Worm (Caenorhabditis elegans): Measurements from ENCODE around the gene mlt-3.
A peak's percentile ranks its signal among the peaks of the same experiment; 100 is the strongest.

The mlt-3 gene

ce11 chrIV:12268272-12269045, 41.5 kb upstream of the mlt-3 start, which contains the start of the genes ppm-1.H and rpl-34 (continued):
- no peak for TF ChIP-seq nhr-111 (GFP tag; optimal IDR thresholded peaks at IDR 0.05)
- no peak for TF ChIP-seq ces-1 (GFP tag; optimal IDR thresholded peaks at IDR 0.05)
- peak; percentile 54 for TF ChIP-seq rbr-2 (tag; optimal IDR thresholded peaks at IDR 0.05)
- no peak for TF ChIP-seq nhr-28 (tag; optimal IDR thresholded peaks at IDR 0.05)
- TF ChIP-seq F37D6.2 (tag; optimal IDR thresholded peaks at IDR 0.05), result no peak
- peak; percentile 67 for TF ChIP-seq mep-1 (tag; optimal IDR thresholded peaks at IDR 0.05)
- TF ChIP-seq lin-38 (GFP tag; IDR thresholded peaks at IDR 0.05), result no peak
- peak in 1 of 2 experiments; percentile 43 for TF ChIP-seq mdl-1 (tag; optimal IDR thresholded peaks at IDR 0.05)
- TF ChIP-seq D1046.2 (GFP tag; IDR thresholded peaks at IDR 0.05), result peak; percentile 94
- peak; percentile 78 for TF ChIP-seq mes-2 (tag; optimal IDR thresholded peaks at IDR 0.05; ENCODE audit: poor library complexity, severe bottlenecking)
- TF ChIP-seq T20F7.1 (GFP tag; optimal IDR thresholded peaks at IDR 0.05), result no peak
- no peak for TF ChIP-seq nhr-76 (tag; optimal IDR thresholded peaks at IDR 0.05)

ce11 chrIV:12265877-12266276, 39.0 kb upstream of the mlt-3 start:
- TF ChIP-seq aha-1 (tag), result peak; percentile 92
- TF ChIP-seq zag-1 (tag; optimal IDR thresholded peaks at IDR 0.05), result no peak

ce11 chrIV:12261353-12261752, 34.4 kb upstream of the mlt-3 start, which contains the start of gene sre-14:
sre-14 (minus strand) TSS chrIV:12261453.
- TF ChIP-seq sdz-12 (GFP tag; optimal IDR thresholded peaks at IDR 0.05) (no peak), daf-12 (tag; optimal IDR thresholded peaks at IDR 0.05) (no peak), nhr-111 (GFP tag; optimal IDR thresholded peaks at IDR 0.05) (no peak), vab-7 (GFP tag; IDR thresholded peaks at IDR 0.05) (no peak), ztf-7 (tag; optimal IDR thresholded peaks at IDR 0.05) (no peak), egl-27 (tag; optimal IDR thresholded peaks at IDR 0.05) (no peak), ama-1 (optimal IDR thresholded peaks at IDR 0.05) (no peak), set-16 (GFP tag; IDR thresholded peaks at IDR 0.05) (no peak), nhr-42 (GFP tag; IDR thresholded peaks at IDR 0.05) (no peak), Y105C5A.15 (GFP tag; IDR thresholded peaks at IDR 0.05) (no peak), lin-1 (GFP tag; IDR thresholded peaks at IDR 0.05) (no peak), pha-4 (GFP tag; IDR thresholded peaks at IDR 0.05) (no peak), pha-4 (tag; optimal IDR thresholded peaks at IDR 0.05) (no peak), nhr-25 (tag; optimal IDR thresholded peaks at IDR 0.05; ENCODE audit: borderline replicate concordance, insufficient read depth) (no peak), D1046.2 (GFP tag; IDR thresholded peaks at IDR 0.05) (no peak), tag-97 (GFP tag; IDR thresholded peaks at IDR 0.05) (no peak), duxl-1 (tag; optimal IDR thresholded peaks at IDR 0.05; ENCODE audit: poor library complexity) (no peak), ZK546.5 (tag; optimal IDR thresholded peaks at IDR 0.05) (no peak), ceh-20 (GFP tag; IDR thresholded peaks at IDR 0.05) (no peak), dmd-6 (GFP tag; IDR thresholded peaks at IDR 0.05) (no peak), unc-39 (tag; optimal IDR thresholded peaks at IDR 0.05) (no peak)

- TF ChIP-seq lsy-2 (tag; optimal IDR thresholded peaks at IDR 0.05) (peak in 1 of 2 experiments; percentile 13), Y105C5A.15 (GFP tag; IDR thresholded peaks at IDR 0.05) (no peak), aha-1 (tag) (peak; percentile 27)
Measured at ce11 chrIV:12259161-12259870, 32.4 kb upstream of the mlt-3 start, which contains the start of gene Y39C12A.9. Y39C12A.9 (minus strand) TSS chrIV:12259211.
